Fruit fly (Drosophila melanogaster): Measurements from ENCODE around the gene CG4822.
A peak's percentile ranks its signal among the peaks of the same experiment; 100 is the strongest.

The CG4822 gene

DNA sequence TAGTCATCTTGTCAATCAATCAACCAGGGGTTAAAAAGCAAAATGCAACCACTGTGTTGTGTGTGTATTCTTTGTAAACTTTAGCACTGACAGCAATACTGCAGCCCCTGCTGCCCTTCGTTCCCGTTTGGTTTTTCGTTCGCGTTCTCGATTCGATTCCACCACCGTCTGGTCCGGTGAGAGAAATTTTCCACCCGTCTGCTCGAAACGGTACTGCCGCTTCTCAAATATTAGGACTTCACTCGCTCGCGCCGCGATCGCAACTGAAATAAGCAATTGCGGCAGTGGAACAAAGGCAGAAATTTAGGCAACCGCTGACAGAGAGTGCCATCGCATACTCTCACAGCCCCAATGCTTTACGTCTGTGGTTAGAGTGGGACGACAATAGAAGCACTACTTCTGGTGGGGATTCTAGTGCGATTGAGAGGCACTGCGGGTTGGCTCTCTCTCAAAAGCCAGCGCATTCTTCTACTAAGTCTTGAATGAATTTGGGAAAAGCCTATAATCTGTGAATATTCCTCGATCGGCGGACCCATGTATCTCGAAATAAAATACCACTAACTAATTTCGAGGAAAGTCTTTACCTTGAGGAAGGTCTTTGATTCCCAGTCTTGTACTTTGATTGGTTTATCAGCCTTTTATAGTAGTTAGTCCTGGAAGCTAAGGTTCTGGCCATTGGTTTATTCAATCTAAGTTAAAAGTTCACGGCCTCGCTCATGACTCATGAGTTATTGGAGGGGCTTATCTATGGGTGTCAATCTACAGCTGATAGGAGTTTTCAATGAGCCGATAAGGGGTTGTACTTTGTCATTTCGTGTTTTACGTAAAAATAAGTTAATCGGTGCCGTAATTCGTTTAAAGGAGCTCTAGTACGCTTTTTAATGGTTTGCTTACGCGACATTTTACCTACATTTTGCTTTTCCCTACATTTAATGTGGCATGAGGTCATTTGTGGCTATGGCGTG lies 7.7 kb upstream of the CG4822 start (continued):
- TF ChIP-seq klu (GFP tag; IDR thresholded peaks at IDR 0.05) (0 out of 2 replicates have a peak, but pooled peaks have one; percentile 10), CG10543 (GFP tag; optimal IDR thresholded peaks at IDR 0.05) (peak; percentile 90), jing (GFP tag; optimal IDR thresholded peaks at IDR 0.05) (no peak), BtbVII (GFP tag; optimal IDR thresholded peaks at IDR 0.05) (peak; percentile 72), Ssrp (tag; optimal IDR thresholded peaks at IDR 0.05) (no peak), hth (optimal IDR thresholded peaks at IDR 0.05) (no peak), CG9932 (GFP tag; IDR thresholded peaks at IDR 0.05) (no peak; the same call in 1 of the 2 replicates), nmo (GFP tag; optimal IDR thresholded peaks at IDR 0.05) (peak; percentile 4), CG8359 (GFP tag; optimal IDR thresholded peaks at IDR 0.05; ENCODE audit: borderline replicate concordance) (no peak), Stat92E (GFP tag; optimal IDR thresholded peaks at IDR 0.05) (peak in 1 of 3 experiments; percentile 54), CG7987 (GFP tag; optimal IDR thresholded peaks at IDR 0.05) (peak; percentile 68), CG34422 (GFP tag; IDR thresholded peaks at IDR 0.05) (peak; percentile 64; the same call in 2 of the 3 replicates), amos (GFP tag; IDR thresholded peaks at IDR 0.05; ENCODE audit: partially characterized antibody) (peak; percentile 49; the same call in 1 of the 2 replicates), ttk (GFP tag; IDR thresholded peaks at IDR 0.05) (no peak; the same call in 1 of the 2 replicates), Dfd (GFP tag; optimal IDR thresholded peaks at IDR 0.05) (no peak), ab (GFP tag; optimal IDR thresholded peaks at IDR 0.05) (no peak), CG2875 (GFP tag; optimal IDR thresholded peaks at IDR 0.05) (peak; percentile 38), CG8924 (tag; optimal IDR thresholded peaks at IDR 0.05) (peak; percentile 53), CG13775 (GFP tag; optimal IDR thresholded peaks at IDR 0.05) (no peak), Dek (tag; optimal IDR thresholded peaks at IDR 0.05) (no peak), tgo (GFP tag; IDR thresholded peaks at IDR 0.05) (no peak), pb (GFP tag; optimal IDR thresholded peaks at IDR 0.05) (no peak), psq (GFP tag; optimal IDR thresholded peaks at IDR 0.05) (no peak), hkb (optimal IDR thresholded peaks at IDR 0.05) (no peak), hkb (GFP tag; IDR thresholded peaks at IDR 0.05) (peak; percentile 42; the same call in 1 of the 2 replicates), CG13894 (tag; optimal IDR thresholded peaks at IDR 0.05) (peak; percentile 83), row (GFP tag; IDR thresholded peaks at IDR 0.05) (no peak; the same call in 2 of the 3 replicates), Med (GFP tag) (peak; percentile 96), Kr (GFP tag; optimal IDR thresholded peaks at IDR 0.05) (no peak), CG12219 (GFP tag; optimal IDR thresholded peaks at IDR 0.05) (no peak), dimm (GFP tag; IDR thresholded peaks at IDR 0.05) (no peak), Gsc (GFP tag; IDR thresholded peaks at IDR 0.05) (no peak), H15 (GFP tag; IDR thresholded peaks at IDR 0.05) (no peak), slou (GFP tag; optimal IDR thresholded peaks at IDR 0.05) (no peak), CG11398 (GFP tag; optimal IDR thresholded peaks at IDR 0.05) (peak; percentile 30), CG12659 (GFP tag; optimal IDR thresholded peaks at IDR 0.05) (peak; percentile 60), CG31388 (GFP tag; optimal IDR thresholded peaks at IDR 0.05) (no peak), CG1603 (tag; optimal IDR thresholded peaks at IDR 0.05) (peak; percentile 26), CG18476 (GFP tag; optimal IDR thresholded peaks at IDR 0.05) (no peak), jumu (GFP tag; optimal IDR thresholded peaks at IDR 0.05) (no peak), Sin3A (optimal IDR thresholded peaks at IDR 0.05) (no peak), lab (GFP tag; optimal IDR thresholded peaks at IDR 0.05) (peak; percentile 82), danr (GFP tag; IDR thresholded peaks at IDR 0.05) (no peak), CG10209 (GFP tag; optimal IDR thresholded peaks at IDR 0.05) (no peak), CG4424 (GFP tag; optimal IDR thresholded peaks at IDR 0.05) (peak; percentile 46), Rx (GFP tag; IDR thresholded peaks at IDR 0.05) (no peak), cg (GFP tag; optimal IDR thresholded peaks at IDR 0.05) (peak; percentile 21), CG18011 (GFP tag; optimal IDR thresholded peaks at IDR 0.05) (no peak), CG10979 (tag; optimal IDR thresholded peaks at IDR 0.05) (peak; percentile 25)

Data from whole organism, embryonic.